Fruit fly (Drosophila melanogaster): Measurements from ENCODE around the gene Rpp30.

DNA sequence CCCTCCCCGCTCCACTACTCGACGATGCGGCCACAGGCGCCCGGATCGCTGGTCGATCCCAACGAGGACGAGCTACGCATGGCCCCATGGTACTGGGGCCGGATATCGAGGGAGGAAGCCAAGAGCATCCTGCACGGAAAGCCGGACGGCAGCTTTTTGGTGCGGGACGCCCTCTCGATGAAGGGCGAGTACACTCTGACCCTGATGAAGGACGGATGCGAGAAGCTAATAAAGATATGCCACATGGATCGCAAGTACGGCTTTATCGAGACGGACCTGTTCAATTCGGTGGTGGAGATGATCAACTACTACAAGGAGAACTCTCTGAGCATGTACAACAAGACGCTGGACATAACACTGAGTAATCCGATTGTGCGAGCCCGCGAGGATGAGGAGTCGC, 46.9 kb upstream of the Rpp30 start:
- TF ChIP-seq psq (GFP tag; optimal IDR thresholded peaks at IDR 0.05) = no peak
- no peak for TF ChIP-seq lola (GFP tag; optimal IDR thresholded peaks at IDR 0.05)
- TF ChIP-seq Hr78 (GFP tag; optimal IDR thresholded peaks at IDR 0.05) = no peak
- no peak for TF ChIP-seq usp (GFP tag; optimal IDR thresholded peaks at IDR 0.05)
- no peak for TF ChIP-seq brk (GFP tag; optimal IDR thresholded peaks at IDR 0.05)
- TF ChIP-seq CrebA (GFP tag; optimal IDR thresholded peaks at IDR 0.05; ENCODE audit: borderline replicate concordance) = no peak
- no peak for TF ChIP-seq ey (GFP tag; optimal IDR thresholded peaks at IDR 0.05)
- no peak for TF ChIP-seq sage (GFP tag; optimal IDR thresholded peaks at IDR 0.05)
- no peak for TF ChIP-seq Dfd (GFP tag; optimal IDR thresholded peaks at IDR 0.05)
- TF ChIP-seq h (GFP tag; optimal IDR thresholded peaks at IDR 0.05) = no peak

Measured in whole organism, wandering third instar larva.